Worm (Caenorhabditis elegans) whole organism, L4/young adult: ENCODE results near the gene ric-3.

Experiments used
- W03F9.2 ChIP-seq: fragments of 150-350 bp; optimal IDR thresholded peaks from 2 replicates; lab custom pipeline; 2014; ENCODE audit warnings: missing biosample characterization, missing genetic modification characterization
- dao-5 ChIP-seq: sonication (generic microtip); optimal IDR thresholded peaks from 2 replicates; lab custom pipeline; 2016; ENCODE audit warnings: missing genotype, missing genetic modification characterization, moderate library complexity, missing compliant biosample characterization
- him-1 ChIP-seq: sonication (generic microtip); optimal IDR thresholded peaks from 2 replicates; lab custom pipeline; 2016; ENCODE audit warnings: missing genotype, missing genetic modification reagents, missing genetic modification characterization, missing compliant biosample characterization

ce11 chrIV:7817852-7818251, at the start of gene ric-3:
- TF ChIP-seq him-1 = no peak
- no peak for TF ChIP-seq W03F9.2 (tag; lab: Kevin White, UChicago)
- no peak for TF ChIP-seq dao-5 (tag; lab: Kevin White, UChicago)
